Worm (Caenorhabditis elegans) whole organism, L3 larva: ENCODE data around the gene aos-1.

Experiments used
- aly-2 ChIP-seq: fragments of 150-350 bp; optimal IDR thresholded peaks from 2 replicates; lab custom pipeline; 2014; ENCODE audit warnings: missing biosample characterization, missing genetic modification characterization
- ama-1 ChIP-seq: fragments of 150-350 bp; optimal IDR thresholded peaks from 2 replicates; lab custom pipeline; 2018
- ceh-16 ChIP-seq: sonication (generic microtip); optimal IDR thresholded peaks from 2 replicates; lab custom pipeline; 2017; ENCODE audit warnings: missing biosample characterization, missing genetic modification characterization
- ceh-28 ChIP-seq: fragments of 150-350 bp; optimal IDR thresholded peaks from 2 replicates; lab custom pipeline; 2014; ENCODE audit warnings: missing biosample characterization, missing genetic modification reagents, missing genetic modification characterization
- ceh-82 ChIP-seq: fragments of 150-350 bp; optimal IDR thresholded peaks from 2 replicates; lab custom pipeline; 2014; ENCODE audit warnings: missing biosample characterization, missing genetic modification characterization
- ceh-9 ChIP-seq: sonication (generic microtip); optimal IDR thresholded peaks from 2 replicates; lab custom pipeline; 2018; ENCODE audit warnings: missing biosample characterization, missing genetic modification characterization
- egl-5 ChIP-seq: fragments of 150-350 bp; optimal IDR thresholded peaks from 2 replicates; lab custom pipeline; 2017; ENCODE audit warnings: missing biosample characterization, missing genetic modification reagents, missing genetic modification characterization, inconsistent platforms
- elt-1 ChIP-seq: fragments of 150-350 bp; optimal IDR thresholded peaks from 2 replicates; lab custom pipeline; 2014; ENCODE audit warnings: missing biosample characterization, missing genetic modification characterization
- elt-2 ChIP-seq: sonication (generic microtip); optimal IDR thresholded peaks from 2 replicates; lab custom pipeline; 2016; ENCODE audit warnings: missing genetic modification reagents, mild to moderate bottlenecking, missing genetic modification characterization, missing compliant biosample characterization
- elt-3 ChIP-seq, 3 experiments: fragments of 150-350 bp in 1 of 3; sonication (generic microtip) in 2 of 3; optimal IDR thresholded peaks; 2 replicates in 2 of 3; 4 replicates in 1 of 3; lab custom pipeline; 2014 to 2017; ENCODE audit warnings: missing biosample characterization in 3 of 3, missing genetic modification characterization in 3 of 3
- fkh-10 ChIP-seq: sonication (generic microtip); optimal IDR thresholded peaks from 2 replicates; lab custom pipeline; 2017; ENCODE audit warnings: missing biosample characterization, missing genetic modification reagents, missing genetic modification characterization
- fkh-2 ChIP-seq: fragments of 150-350 bp; optimal IDR thresholded peaks from 2 replicates; lab custom pipeline; 2014; ENCODE audit warnings: missing biosample characterization, missing genetic modification reagents, missing genetic modification characterization
- hmg-11 ChIP-seq: sonication (generic microtip); optimal IDR thresholded peaks from 2 replicates; lab custom pipeline; 2016; ENCODE audit warnings: missing genetic modification characterization, missing compliant biosample characterization
- jun-1 ChIP-seq: fragments of 150-350 bp; optimal IDR thresholded peaks from 2 replicates; lab custom pipeline; 2014; ENCODE audit warnings: missing biosample characterization, missing genetic modification reagents, missing genetic modification characterization
- lin-15B ChIP-seq: fragments of 150-350 bp; optimal IDR thresholded peaks from 2 replicates; lab custom pipeline; 2014; ENCODE audit warnings: missing biosample characterization, missing genetic modification characterization
- lin-39 ChIP-seq: fragments of 150-350 bp; optimal IDR thresholded peaks from 2 replicates; lab custom pipeline; 2018; ENCODE audit warnings: missing biosample characterization, missing genetic modification reagents, missing genetic modification characterization
- lsy-12 ChIP-seq: sonication (generic microtip); optimal IDR thresholded peaks from 2 replicates; lab custom pipeline; 2016; ENCODE audit warnings: mild to moderate bottlenecking, missing genetic modification characterization, missing compliant biosample characterization
- mdl-1 ChIP-seq: fragments of 150-350 bp; optimal IDR thresholded peaks from 2 replicates; lab custom pipeline; 2014; ENCODE audit warnings: missing biosample characterization, missing genetic modification characterization
- nfya-1 ChIP-seq: sonication (generic microtip); optimal IDR thresholded peaks from 2 replicates; lab custom pipeline; 2017; ENCODE audit warnings: missing genetic modification characterization, mild to moderate bottlenecking, missing compliant biosample characterization, antibody characterized with exemption, moderate library complexity; ENCODE audit not compliant: insufficient read depth
- nhr-11 ChIP-seq: fragments of 150-350 bp; optimal IDR thresholded peaks from 2 replicates; lab custom pipeline; 2014; ENCODE audit warnings: missing biosample characterization, missing genetic modification characterization
- nhr-28 ChIP-seq: fragments of 150-350 bp; optimal IDR thresholded peaks from 2 replicates; lab custom pipeline; 2014; ENCODE audit warnings: missing biosample characterization, missing genetic modification characterization
- nhr-43 ChIP-seq: sonication (generic microtip); optimal IDR thresholded peaks from 2 replicates; lab custom pipeline; 2016; ENCODE audit warnings: mild to moderate bottlenecking, missing genetic modification characterization, missing compliant biosample characterization; ENCODE audit not compliant: poor library complexity, severe bottlenecking
- nhr-67 ChIP-seq: fragments of 150-350 bp; optimal IDR thresholded peaks from 2 replicates; lab custom pipeline; 2014; ENCODE audit warnings: missing biosample characterization, missing genetic modification characterization
- nhr-77 ChIP-seq: fragments of 150-350 bp; optimal IDR thresholded peaks from 2 replicates; lab custom pipeline; 2014; ENCODE audit warnings: missing biosample characterization, missing genetic modification characterization
- pha-4 ChIP-seq: fragments of 150-350 bp; optimal IDR thresholded peaks from 2 replicates; lab custom pipeline; 2014; ENCODE audit warnings: missing biosample characterization, missing genetic modification reagents, missing genetic modification characterization
- pqm-1 ChIP-seq: fragments of 150-350 bp; optimal IDR thresholded peaks from 2 replicates; lab custom pipeline; 2017; ENCODE audit warnings: missing biosample characterization, missing genetic modification characterization, inconsistent platforms
- sea-2 ChIP-seq: fragments of 150-350 bp; sonication (generic microtip); optimal IDR thresholded peaks from 4 replicates; lab custom pipeline; 2014; ENCODE audit warnings: missing biosample characterization, missing genetic modification reagents, missing genetic modification characterization
- skn-1 ChIP-seq: fragments of 150-350 bp; optimal IDR thresholded peaks from 2 replicates; lab custom pipeline; 2014; ENCODE audit warnings: missing biosample characterization, missing genetic modification characterization
- snpc-4 ChIP-seq: fragments of 150-350 bp; optimal IDR thresholded peaks from 2 replicates; lab custom pipeline; 2014; ENCODE audit warnings: missing biosample characterization, missing genetic modification characterization
- tbx-2 ChIP-seq: sonication (generic microtip); optimal IDR thresholded peaks from 2 replicates; lab custom pipeline; 2016; ENCODE audit warnings: mild to moderate bottlenecking, missing genetic modification characterization, missing compliant biosample characterization
- unc-62 ChIP-seq: fragments of 150-350 bp; sonication (generic microtip); optimal IDR thresholded peaks from 4 replicates; lab custom pipeline; 2014; ENCODE audit warnings: missing biosample characterization, missing genetic modification reagents, missing genetic modification characterization
- zag-1 ChIP-seq: fragments of 150-350 bp; optimal IDR thresholded peaks from 2 replicates; lab custom pipeline; 2014; ENCODE audit warnings: missing biosample characterization, missing genetic modification characterization

aos-1 gene

DNA sequence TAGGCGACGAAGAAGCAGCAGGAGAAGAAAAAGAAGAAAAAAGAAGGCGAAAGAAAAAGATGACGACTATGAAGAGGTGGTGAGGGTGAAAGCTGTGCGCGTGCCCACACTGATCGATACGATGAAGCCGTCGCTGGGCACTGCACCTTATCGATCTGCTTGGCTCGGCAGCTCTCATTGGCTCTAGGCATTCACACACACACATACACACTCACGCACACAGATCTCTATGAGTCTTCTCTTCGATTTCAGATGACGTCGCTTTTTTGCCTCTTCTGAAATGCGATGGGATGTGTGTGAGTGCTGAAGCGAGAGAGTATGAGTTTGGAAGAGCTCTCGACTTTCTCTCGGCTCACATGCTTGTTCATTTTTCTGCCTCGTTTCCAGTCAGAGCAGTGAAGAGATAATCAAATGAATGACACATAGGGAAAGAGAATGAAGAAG, 44.6 kb upstream of the aos-1 start:
- TF ChIP-seq fkh-10 (GFP tag; lab: Kevin White, UChicago) (peak; percentile 95), lsy-12 (peak; percentile 57), ceh-28 (tag; lab: Kevin White, UChicago) (peak; percentile 88), hmg-11 (tag; lab: Kevin White, UChicago) (peak; percentile 91), egl-5 (tag; lab: Kevin White, UChicago) (peak; percentile 36), ceh-16 (tag; lab: Kevin White, UChicago) (no peak), snpc-4 (tag; lab: Kevin White, UChicago) (peak; percentile 35), zag-1 (tag; lab: Kevin White, UChicago) (peak; percentile 69), nhr-43 (tag; lab: Kevin White, UChicago) (no peak), mdl-1 (peak; percentile 10), elt-3 (tag; optimal IDR thresholded peaks at IDR 0.05; lab: Kevin White, UChicago) (no peak), sea-2 (peak; percentile 60), nfya-1 (tag; lab: Kevin White, UChicago) (peak; percentile 98), nhr-11 (tag; lab: Kevin White, UChicago) (peak; percentile 79), tbx-2 (tag; lab: Kevin White, UChicago) (peak; percentile 72), unc-62 (GFP tag; lab: Kevin White, UChicago) (peak; percentile 66), lin-39 (tag; lab: Kevin White, UChicago) (peak; percentile 85), ceh-9 (tag; lab: Kevin White, UChicago) (no peak), lin-15B (peak; percentile 47), elt-1 (tag; lab: Kevin White, UChicago) (peak; percentile 55), ama-1 (no peak)

DNA sequence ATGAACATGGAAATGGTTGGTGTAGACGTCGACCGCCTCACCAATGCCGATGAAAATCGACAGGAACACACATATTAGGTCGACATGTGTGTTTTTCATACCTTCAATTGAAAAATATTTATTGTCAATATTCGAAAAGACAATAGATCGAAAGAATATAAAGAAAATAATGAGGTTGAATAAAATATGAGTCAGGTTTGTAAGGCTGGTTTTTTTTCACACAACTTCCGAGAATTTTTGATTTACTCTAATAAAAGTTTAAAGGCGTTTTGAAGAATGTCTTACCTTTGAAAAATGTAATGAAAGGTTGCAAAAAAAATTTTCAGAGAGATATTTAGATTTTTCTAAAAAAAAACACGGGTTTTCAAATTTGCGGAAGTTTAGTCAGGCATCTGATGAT, 43.6 kb upstream of the aos-1 start, which contains the start of gene egl-3:
Gene egl-3, minus strand, starts transcription at position 101 of the 400 bp plus-strand sequence.
- TF ChIP-seq nhr-77 (tag; lab: Kevin White, UChicago) (no peak), tbx-2 (tag; lab: Kevin White, UChicago) (no peak), nhr-67 (no peak), snpc-4 (tag; lab: Kevin White, UChicago) (no peak), lin-39 (tag; lab: Kevin White, UChicago) (no peak), mdl-1 (no peak)

DNA sequence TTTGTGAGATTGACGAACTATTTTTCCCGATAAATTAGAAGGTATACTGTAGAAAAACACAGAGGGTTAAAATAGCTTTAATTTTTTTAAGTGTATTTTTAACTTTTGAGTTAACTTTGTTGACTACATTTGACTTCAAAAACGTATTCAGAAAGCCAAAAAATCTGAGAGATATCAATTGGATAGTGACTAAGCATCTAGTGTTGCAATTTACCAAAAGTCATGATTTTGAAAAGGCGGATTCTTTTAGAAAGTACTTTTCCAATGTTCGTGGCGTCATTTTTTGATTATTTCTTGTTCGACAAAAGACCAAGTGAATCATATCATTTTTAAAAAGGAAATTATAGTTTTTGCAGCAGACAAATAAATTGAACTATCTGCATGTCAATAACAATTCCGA, 38.8 kb upstream of the aos-1 start:
- TF ChIP-seq nfya-1 (tag; lab: Kevin White, UChicago) (no peak), fkh-2 (no peak), mdl-1 (no peak), ceh-16 (tag; lab: Kevin White, UChicago) (no peak)

DNA sequence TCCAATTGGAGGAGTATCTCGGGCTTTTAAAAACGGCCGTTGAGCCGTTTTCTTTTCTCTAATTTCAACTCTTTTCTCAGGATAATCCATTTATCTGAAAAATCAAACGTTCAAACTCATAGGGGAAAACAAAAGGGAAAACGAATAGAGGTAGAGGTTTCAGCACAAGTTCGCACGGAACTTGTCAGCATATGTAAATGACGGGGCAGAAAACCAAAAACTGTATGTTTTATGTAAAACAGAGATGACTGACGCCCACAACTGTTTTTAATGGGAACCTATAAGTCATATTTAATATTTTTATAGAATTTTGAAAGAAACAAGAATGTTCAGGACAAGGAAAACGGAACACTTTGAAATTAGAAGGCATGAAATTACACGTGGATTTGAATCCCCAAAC, 36.3 kb upstream of the aos-1 start, which contains the start of gene C51E3.6:
Gene C51E3.6, minus strand, starts transcription at position 101 of the 400 bp plus-strand sequence.
- TF ChIP-seq fkh-2 (no peak), lin-15B (no peak), skn-1 (tag; lab: Kevin White, UChicago) (no peak), nfya-1 (tag; lab: Kevin White, UChicago) (no peak), elt-3 (tag; optimal IDR thresholded peaks at IDR 0.05; lab: Kevin White, UChicago) (no peak), hmg-11 (tag; lab: Kevin White, UChicago) (no peak), ceh-82 (no peak), lin-39 (tag; lab: Kevin White, UChicago) (no peak)
- TF ChIP-seq, all 47 proteins: peak for 0

DNA sequence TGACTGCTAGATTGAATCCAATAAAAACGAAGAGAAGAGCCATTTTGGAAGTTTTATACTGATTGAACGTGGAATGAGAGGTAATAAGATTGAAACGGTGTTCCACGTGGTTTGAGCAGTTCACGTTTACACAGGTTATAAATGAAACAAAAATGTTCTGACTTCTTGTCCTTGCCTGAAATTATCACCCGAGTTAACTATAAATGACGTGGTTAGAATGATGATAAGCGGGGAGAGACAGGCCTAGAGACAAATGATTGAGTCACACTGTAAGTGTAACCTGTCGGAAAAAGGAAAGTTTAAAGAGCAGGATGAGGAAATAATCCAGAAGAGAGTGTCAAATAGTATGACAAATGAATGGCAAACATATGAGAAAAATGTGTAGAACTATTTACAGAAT, 30.9 kb upstream of the aos-1 start, which contains the start of gene C51E3.10:
Gene C51E3.10, minus strand, starts transcription at position 181 of the 400 bp plus-strand sequence.
- TF ChIP-seq nhr-28 (no peak), elt-2 (peak; percentile 94), pqm-1 (tag; lab: Kevin White, UChicago) (peak; percentile 96), skn-1 (tag; lab: Kevin White, UChicago) (peak; percentile 70), aly-2 (no peak), jun-1 (peak; percentile 39), pha-4 (tag; lab: Kevin White, UChicago) (peak; percentile 15), ceh-82 (no peak), lin-15B (no peak), mdl-1 (peak; percentile 24)
